Fruit fly (Drosophila melanogaster) whole organism, prepupa: ENCODE data around the gene CG3224.

Experiments
- Blimp-1 ChIP-seq: fragments of 200-800 bp; sonication (Bioruptor generic); optimal IDR thresholded peaks from 3 replicates; lab custom pipeline; 2017; ENCODE audit warnings: missing biosample characterization, missing genetic modification characterization, mild to moderate bottlenecking, moderate library complexity, missing genetic modification reagents
- CG10631 ChIP-seq: fragments of 200-800 bp; sonication (Bioruptor generic); optimal IDR thresholded peaks from 2 replicates; lab custom pipeline; 2016; ENCODE audit warnings: missing biosample characterization, missing genetic modification characterization
- CG10669 ChIP-seq: fragments of 200-800 bp; sonication (Bioruptor generic); optimal IDR thresholded peaks from 3 replicates; lab custom pipeline; 2018; ENCODE audit warnings: missing biosample characterization, mild to moderate bottlenecking, missing genetic modification characterization, moderate library complexity
- CG11902 ChIP-seq: fragments of 200-800 bp; sonication (Bioruptor generic); optimal IDR thresholded peaks from 3 replicates; lab custom pipeline; 2016; ENCODE audit warnings: missing biosample characterization, missing genetic modification characterization
- CG15336 ChIP-seq: fragments of 200-800 bp; sonication (Bioruptor generic); IDR thresholded peaks from 2 replicates; pipeline ENCODE4 v1.3.6; 2022; ENCODE audit warnings: missing biosample characterization, missing genetic modification characterization
- CG1621 ChIP-seq: fragments of 200-800 bp; sonication (Bioruptor generic); optimal IDR thresholded peaks from 3 replicates; lab custom pipeline; 2018; ENCODE audit warnings: missing biosample characterization, mild to moderate bottlenecking, missing genetic modification characterization
- CG16779 ChIP-seq: fragments of 200-800 bp; sonication (Bioruptor generic); optimal IDR thresholded peaks from 3 replicates; lab custom pipeline; 2017; ENCODE audit warnings: missing biosample characterization, mild to moderate bottlenecking, missing genetic modification characterization
- CG31627 ChIP-seq: fragments of 200-800 bp; sonication (Bioruptor generic); optimal IDR thresholded peaks from 3 replicates; lab custom pipeline; 2016; ENCODE audit warnings: missing biosample characterization, missing genetic modification characterization
- CG32006 ChIP-seq: fragments of 200-800 bp; sonication (Bioruptor generic); optimal IDR thresholded peaks from 3 replicates; lab custom pipeline; 2017; ENCODE audit warnings: missing biosample characterization, mild to moderate bottlenecking, missing genetic modification characterization
- CG4318 ChIP-seq: fragments of 200-800 bp; sonication (Bioruptor generic); optimal IDR thresholded peaks from 3 replicates; lab custom pipeline; 2017; ENCODE audit warnings: missing biosample characterization, mild to moderate bottlenecking, missing genetic modification characterization
- CG6276 ChIP-seq: fragments of 200-800 bp; sonication (Bioruptor generic); optimal IDR thresholded peaks from 2 replicates; lab custom pipeline; 2017; ENCODE audit warnings: missing biosample characterization, mild to moderate bottlenecking, missing genetic modification characterization
- CG6792 ChIP-seq: fragments of 200-800 bp; sonication (Bioruptor generic); optimal IDR thresholded peaks from 3 replicates; lab custom pipeline; 2016; ENCODE audit warnings: missing biosample characterization, missing genetic modification characterization
- CG6808 ChIP-seq: fragments of 200-800 bp; sonication (Bioruptor generic); optimal IDR thresholded peaks from 3 replicates; lab custom pipeline; 2017; ENCODE audit warnings: missing biosample characterization, missing genetic modification characterization, mild to moderate bottlenecking, moderate library complexity, missing genetic modification reagents
- CG6854 ChIP-seq: fragments of 200-800 bp; sonication (Bioruptor generic); optimal IDR thresholded peaks from 2 replicates; lab custom pipeline; 2017; ENCODE audit warnings: missing biosample characterization, mild to moderate bottlenecking, missing genetic modification characterization
- CG7368 ChIP-seq: fragments of 200-800 bp; sonication (Bioruptor generic); optimal IDR thresholded peaks from 3 replicates; lab custom pipeline; 2016; ENCODE audit warnings: missing biosample characterization, missing genetic modification characterization
- CG8119 ChIP-seq: fragments of 200-800 bp; sonication (Bioruptor generic); IDR thresholded peaks from 3 replicates; pipeline ENCODE4 v1.3.6; 2022; ENCODE audit warnings: missing biosample characterization, missing genetic modification characterization
- CG8632 ChIP-seq: fragments of 200-800 bp; sonication (Bioruptor generic); optimal IDR thresholded peaks from 3 replicates; lab custom pipeline; 2016; ENCODE audit warnings: missing biosample characterization, missing genetic modification characterization
- CG9139 ChIP-seq: fragments of 200-800 bp; sonication (Bioruptor generic); optimal IDR thresholded peaks from 3 replicates; lab custom pipeline; 2017; ENCODE audit warnings: missing biosample characterization, mild to moderate bottlenecking, missing genetic modification characterization
- Eip93F ChIP-seq: fragments of 200-800 bp; sonication (Bioruptor generic); optimal IDR thresholded peaks from 2 replicates; lab custom pipeline; 2016; ENCODE audit warnings: missing biosample characterization, mild to moderate bottlenecking, missing genetic modification characterization
- Ets21C ChIP-seq: fragments of 200-800 bp; sonication (Bioruptor generic); optimal IDR thresholded peaks from 3 replicates; lab custom pipeline; 2016; ENCODE audit warnings: missing biosample characterization, missing genetic modification characterization
- Ets96B ChIP-seq: fragments of 200-800 bp; optimal IDR thresholded peaks from 2 replicates; lab custom pipeline; 2019; ENCODE audit warnings: missing biosample characterization, mild to moderate bottlenecking, missing genetic modification characterization, moderate library complexity
- Gug ChIP-seq: fragments of 200-800 bp; sonication (Bioruptor generic); IDR thresholded peaks from 2 replicates; pipeline ENCODE4 v1.3.6; 2022; ENCODE audit warnings: missing biosample characterization, missing genetic modification characterization
- Hr39 ChIP-seq: fragments of 200-800 bp; sonication (Bioruptor generic); optimal IDR thresholded peaks from 2 replicates; lab custom pipeline; 2016; ENCODE audit warnings: missing biosample characterization, missing genetic modification characterization
- Hr4 ChIP-seq: fragments of 200-800 bp; sonication (Bioruptor generic); optimal IDR thresholded peaks from 3 replicates; lab custom pipeline; 2016; ENCODE audit warnings: missing biosample characterization, missing genetic modification characterization
- Met ChIP-seq: fragments of 200-800 bp; sonication (Bioruptor generic); optimal IDR thresholded peaks from 3 replicates; lab custom pipeline; 2016; ENCODE audit warnings: missing biosample characterization, missing genetic modification characterization
- Sox14 ChIP-seq: fragments of 200-800 bp; sonication (Bioruptor generic); optimal IDR thresholded peaks from 3 replicates; lab custom pipeline; 2016; ENCODE audit warnings: missing biosample characterization, missing genetic modification characterization
- Sox15 ChIP-seq: fragments of 200-800 bp; sonication (Bioruptor generic); optimal IDR thresholded peaks from 3 replicates; lab custom pipeline; 2016; ENCODE audit warnings: missing biosample characterization, missing genetic modification characterization
- achi ChIP-seq: fragments of 200-800 bp; sonication (Bioruptor generic); optimal IDR thresholded peaks from 3 replicates; lab custom pipeline; 2016; ENCODE audit warnings: missing biosample characterization, missing genetic modification characterization
- acj6 ChIP-seq: fragments of 200-800 bp; sonication (Bioruptor generic); optimal IDR thresholded peaks from 3 replicates; lab custom pipeline; 2016; ENCODE audit warnings: missing biosample characterization, missing genetic modification characterization
- cyc ChIP-seq: fragments of 200-800 bp; sonication (Bioruptor generic); optimal IDR thresholded peaks from 3 replicates; lab custom pipeline; 2016; ENCODE audit warnings: missing biosample characterization, missing genetic modification characterization
- eg ChIP-seq: fragments of 200-800 bp; sonication (Bioruptor generic); IDR thresholded peaks from 3 replicates; pipeline ENCODE4 v1.3.6; 2022; ENCODE audit warnings: missing biosample characterization, missing genetic modification characterization
- esn ChIP-seq: fragments of 200-800 bp; sonication (Bioruptor generic); optimal IDR thresholded peaks from 2 replicates; lab custom pipeline; 2016; ENCODE audit warnings: missing biosample characterization, mild to moderate bottlenecking, missing genetic modification characterization, moderate library complexity
- fd59A ChIP-seq: fragments of 200-800 bp; sonication (Bioruptor generic); optimal IDR thresholded peaks from 2 replicates; lab custom pipeline; 2017; ENCODE audit warnings: missing biosample characterization, mild to moderate bottlenecking, missing genetic modification characterization, missing genetic modification reagents
- fd85E ChIP-seq: fragments of 200-800 bp; sonication (Bioruptor generic); optimal IDR thresholded peaks from 3 replicates; lab custom pipeline; 2016; ENCODE audit warnings: missing biosample characterization, missing genetic modification characterization
- fkh ChIP-seq: fragments of 200-800 bp; sonication (Bioruptor generic); optimal IDR thresholded peaks from 3 replicates; lab custom pipeline; 2017; ENCODE audit warnings: missing biosample characterization, mild to moderate bottlenecking, missing genetic modification characterization, moderate library complexity
- lz ChIP-seq: fragments of 200-800 bp; sonication (Bioruptor generic); optimal IDR thresholded peaks from 3 replicates; lab custom pipeline; 2016; ENCODE audit warnings: missing biosample characterization, missing genetic modification characterization
- net ChIP-seq: fragments of 200-800 bp; sonication (Bioruptor generic); optimal IDR thresholded peaks from 3 replicates; lab custom pipeline; 2016; ENCODE audit warnings: missing biosample characterization, missing genetic modification characterization
- salr ChIP-seq, 2 experiments: fragments of 200-800 bp; sonication (Bioruptor generic); optimal IDR thresholded peaks; 3 replicates each; lab custom pipeline; 2016 to 2018; ENCODE audit warnings: missing biosample characterization in 2 of 2, missing genetic modification characterization in 2 of 2, mild to moderate bottlenecking in 1 of 2
- spab ChIP-seq: fragments of 200-800 bp; sonication (Bioruptor generic); optimal IDR thresholded peaks from 2 replicates; lab custom pipeline; 2017; ENCODE audit warnings: missing biosample characterization, mild to moderate bottlenecking, missing genetic modification characterization, missing genetic modification reagents
- ss ChIP-seq, 2 experiments: fragments of 200-800 bp; sonication (Bioruptor generic); optimal IDR thresholded peaks; 2 replicates in 1 of 2; 3 replicates in 1 of 2; lab custom pipeline; 2017 to 2018; ENCODE audit warnings: mild to moderate bottlenecking in 2 of 2, missing biosample characterization in 2 of 2, missing genetic modification characterization in 2 of 2, moderate library complexity in 1 of 2
- svp ChIP-seq: fragments of 200-800 bp; sonication (Bioruptor generic); peaks from one replicate; lab custom pipeline; 2016; ENCODE audit warnings: missing biosample characterization, missing genetic modification characterization
- topi ChIP-seq: fragments of 200-800 bp; sonication (Bioruptor generic); optimal IDR thresholded peaks from 3 replicates; lab custom pipeline; 2016; ENCODE audit warnings: missing biosample characterization, missing genetic modification characterization
- vri ChIP-seq: fragments of 200-800 bp; sonication (Bioruptor generic); optimal IDR thresholded peaks from 3 replicates; lab custom pipeline; 2016; ENCODE audit warnings: missing biosample characterization, mild to moderate bottlenecking, missing genetic modification characterization

The CG3224 gene

dm6 chrX:6656626-6657558 is 4.4 kb downstream of the CG3224 start (continued):
- TF ChIP-seq CG10669 (GFP tag; lab: Kevin White, UChicago), result peak; percentile 24
- TF ChIP-seq topi (GFP tag; lab: Kevin White, UChicago), result peak; percentile 40
- peak; percentile 56; the same call in 2 of the 3 replicates for TF ChIP-seq CG8119 (GFP tag; lab: Robert Waterston, UW)
- TF ChIP-seq ss (GFP tag; optimal IDR thresholded peaks at IDR 0.05; lab: Kevin White, UChicago), result peak; percentile 54 to 59
- peak; percentile 66 for TF ChIP-seq svp (GFP tag; lab: Kevin White, UChicago)
- 0 out of 2 replicates have a peak, but pooled peaks have one; percentile 9 for TF ChIP-seq Gug
- TF ChIP-seq Eip93F (GFP tag; lab: Kevin White, UChicago), result peak; percentile 60
- TF ChIP-seq salr (GFP tag; optimal IDR thresholded peaks at IDR 0.05; lab: Kevin White, UChicago), result no peak
- peak; percentile 26 for TF ChIP-seq acj6 (GFP tag; lab: Kevin White, UChicago)
- peak; percentile 71 for TF ChIP-seq CG15336 (GFP tag; lab: Robert Waterston, UW)
- TF ChIP-seq fd85E, result no peak
- TF ChIP-seq eg (GFP tag; lab: Robert Waterston, UW), result no peak
- TF ChIP-seq Blimp-1, result peak; percentile 87
- TF ChIP-seq Hr4 (GFP tag; lab: Kevin White, UChicago), result peak; percentile 48
- TF ChIP-seq Sox15 (GFP tag; lab: Kevin White, UChicago), result no peak
- TF ChIP-seq CG11902 (GFP tag; lab: Kevin White, UChicago), result no peak
- peak; percentile 40 for TF ChIP-seq CG6808 (GFP tag; lab: Kevin White, UChicago)
- TF ChIP-seq Hr39 (GFP tag; lab: Kevin White, UChicago), result no peak

dm6 chrX:6656023-6656594 is 5.2 kb downstream of the CG3224 start:
- TF ChIP-seq CG10631 (GFP tag; lab: Kevin White, UChicago) (peak; percentile 89), CG9139 (GFP tag; lab: Kevin White, UChicago) (peak; percentile 65), vri (GFP tag; lab: Kevin White, UChicago) (peak; percentile 80), net (GFP tag; lab: Kevin White, UChicago) (peak; percentile 93), Ets21C (GFP tag; lab: Kevin White, UChicago) (peak; percentile 86), CG6854 (GFP tag; lab: Kevin White, UChicago) (peak; percentile 68), CG32006 (GFP tag; lab: Kevin White, UChicago) (peak; percentile 96), esn (GFP tag; lab: Kevin White, UChicago) (peak; percentile 95), CG16779 (tag; lab: Kevin White, UChicago) (peak; percentile 83), Gug (peak; percentile 82), spab (GFP tag; lab: Kevin White, UChicago) (peak; percentile 85), cyc (GFP tag; lab: Kevin White, UChicago) (peak; percentile 94), CG7368 (GFP tag; lab: Kevin White, UChicago) (peak; percentile 85), CG6792 (GFP tag; lab: Kevin White, UChicago) (peak; percentile 91), CG31627 (GFP tag; lab: Kevin White, UChicago) (peak; percentile 92), CG11902 (GFP tag; lab: Kevin White, UChicago) (peak; percentile 88), fkh (GFP tag; lab: Kevin White, UChicago) (peak; percentile 55), Sox15 (GFP tag; lab: Kevin White, UChicago) (peak; percentile 89), CG8119 (GFP tag; lab: Robert Waterston, UW) (peak; percentile 93), fd85E (peak; percentile 75), Sox14 (GFP tag; lab: Kevin White, UChicago) (peak; percentile 91), salr (GFP tag; optimal IDR thresholded peaks at IDR 0.05; lab: Kevin White, UChicago) (peak; percentile 73 to 91), fd59A (GFP tag; lab: Kevin White, UChicago) (peak; percentile 80), CG6808 (GFP tag; lab: Kevin White, UChicago) (peak; percentile 87), Hr39 (GFP tag; lab: Kevin White, UChicago) (peak; percentile 93), Met (GFP tag; lab: Kevin White, UChicago) (peak; percentile 93), topi (GFP tag; lab: Kevin White, UChicago) (peak; percentile 96), ss (GFP tag; optimal IDR thresholded peaks at IDR 0.05; lab: Kevin White, UChicago) (peak; percentile 77 to 88), CG10669 (GFP tag; lab: Kevin White, UChicago) (peak; percentile 91), acj6 (GFP tag; lab: Kevin White, UChicago) (peak; percentile 91), CG1621 (peak; percentile 84), CG6276 (GFP tag; lab: Kevin White, UChicago) (peak; percentile 92), CG15336 (GFP tag; lab: Robert Waterston, UW) (peak; percentile 92), achi (GFP tag; lab: Kevin White, UChicago) (peak; percentile 89), CG8632 (GFP tag; lab: Kevin White, UChicago) (peak; percentile 90), CG4318 (GFP tag; lab: Kevin White, UChicago) (peak; percentile 92), Ets96B (tag; lab: Kevin White, UChicago) (peak; percentile 84), Hr4 (GFP tag; lab: Kevin White, UChicago) (peak; percentile 96), lz (peak; percentile 93)
